Worm (Caenorhabditis elegans) whole organism, L1 larva: ENCODE results near the gene ngn-1.

Source experiments
- C04F5.9 ChIP-seq: sonication (generic microtip); optimal IDR thresholded peaks from 2 replicates; lab custom pipeline; 2016; ENCODE audit warnings: missing genetic modification characterization, missing compliant biosample characterization
- F16B12.6 ChIP-seq: fragments of 150-350 bp; optimal IDR thresholded peaks from 2 replicates; lab custom pipeline; 2014; ENCODE audit warnings: missing biosample characterization, missing genetic modification characterization
- Y116A8C.19 ChIP-seq: sonication (generic microtip); optimal IDR thresholded peaks from 2 replicates; lab custom pipeline; 2016; ENCODE audit warnings: missing compliant biosample characterization, missing genetic modification characterization, borderline replicate concordance
- aha-1 ChIP-seq: fragments of 150-350 bp; optimal IDR thresholded peaks from 2 replicates; lab custom pipeline; 2014; ENCODE audit warnings: missing biosample characterization, missing genetic modification characterization
- alr-1 ChIP-seq: fragments of 200-800 bp; sonication (Bioruptor generic); optimal IDR thresholded peaks from 2 replicates; lab custom pipeline; 2018; ENCODE audit warnings: borderline replicate concordance, mild to moderate bottlenecking, missing genetic modification characterization, missing compliant biosample characterization
- aly-2 ChIP-seq: fragments of 150-350 bp; optimal IDR thresholded peaks from 2 replicates; lab custom pipeline; 2014; ENCODE audit warnings: missing biosample characterization, missing genetic modification characterization
- ama-1 ChIP-seq: fragments of 150-350 bp; optimal IDR thresholded peaks from 2 replicates; lab custom pipeline; 2014
- ceh-63 ChIP-seq: fragments of 200-800 bp; sonication (Bioruptor generic); optimal IDR thresholded peaks from 2 replicates; lab custom pipeline; 2018; ENCODE audit warnings: mild to moderate bottlenecking, missing genetic modification characterization, missing compliant biosample characterization
- ceh-90 ChIP-seq: sonication (generic microtip); optimal IDR thresholded peaks from 2 replicates; lab custom pipeline; 2016; ENCODE audit warnings: missing genetic modification characterization, missing compliant biosample characterization
- ces-1 ChIP-seq: fragments of 150-350 bp; optimal IDR thresholded peaks from 2 replicates; lab custom pipeline; 2014; ENCODE audit warnings: missing biosample characterization, missing genetic modification reagents, missing genetic modification characterization
- dpl-1 ChIP-seq, 3 experiments: fragments of 150-350 bp in 2 of 3; sonication (generic microtip) in 1 of 3; optimal IDR thresholded peaks; 2 replicates each; lab custom pipeline; 2014 to 2017; ENCODE audit warnings: missing biosample characterization in 3 of 3, missing genetic modification characterization in 3 of 3, missing genetic modification reagents in 3 of 3
- dsc-1 ChIP-seq: sonication (generic microtip); optimal IDR thresholded peaks from 2 replicates; lab custom pipeline; 2016; ENCODE audit warnings: mild to moderate bottlenecking, missing genetic modification characterization, missing compliant biosample characterization
- efl-3 ChIP-seq: fragments of 200-800 bp; sonication (Bioruptor generic); optimal IDR thresholded peaks from 2 replicates; lab custom pipeline; 2018; ENCODE audit warnings: mild to moderate bottlenecking, missing genetic modification characterization, missing compliant biosample characterization
- egl-13 ChIP-seq: sonication (generic microtip); optimal IDR thresholded peaks from 2 replicates; lab custom pipeline; 2016; ENCODE audit warnings: missing genotype, missing genetic modification reagents, missing genetic modification characterization, missing compliant biosample characterization
- egl-27 ChIP-seq, 2 experiments: fragments of 150-350 bp in 1 of 2; sonication (generic microtip); optimal IDR thresholded peaks; 3 replicates each; lab custom pipeline; 2017 to 2018; ENCODE audit warnings: missing biosample characterization in 2 of 2, missing genetic modification characterization in 2 of 2, missing genetic modification reagents in 2 of 2
- elt-2 ChIP-seq: sonication (generic microtip); optimal IDR thresholded peaks from 2 replicates; lab custom pipeline; 2016; ENCODE audit warnings: missing genetic modification characterization, mild to moderate bottlenecking, inconsistent platforms, missing compliant biosample characterization, missing genetic modification reagents
- ets-5 ChIP-seq: fragments of 200-800 bp; sonication (Bioruptor generic); IDR thresholded peaks from 2 replicates; pipeline ENCODE4 v1.3.6; 2022; ENCODE audit warnings: missing genetic modification characterization, missing compliant biosample characterization
- fkh-10 ChIP-seq: sonication (generic microtip); optimal IDR thresholded peaks from 2 replicates; lab custom pipeline; 2017; ENCODE audit warnings: missing biosample characterization, missing genetic modification reagents, missing genetic modification characterization
- fkh-8 ChIP-seq: sonication (generic microtip); optimal IDR thresholded peaks from 2 replicates; lab custom pipeline; 2016; ENCODE audit warnings: mild to moderate bottlenecking, missing genetic modification characterization, missing compliant biosample characterization
- irx-1 ChIP-seq: sonication (generic microtip); optimal IDR thresholded peaks from 2 replicates; lab custom pipeline; 2016; ENCODE audit warnings: missing genetic modification characterization, missing compliant biosample characterization
- lin-13 ChIP-seq: fragments of 150-350 bp; optimal IDR thresholded peaks from 2 replicates; lab custom pipeline; 2014; ENCODE audit warnings: missing biosample characterization, missing genetic modification reagents, missing genetic modification characterization
- lin-35 ChIP-seq, 2 experiments: fragments of 150-350 bp; optimal IDR thresholded peaks; 2 replicates each; lab custom pipeline; 2014; ENCODE audit warnings: missing biosample characterization in 2 of 2, missing genetic modification characterization in 2 of 2, missing genetic modification reagents in 2 of 2
- lin-39 ChIP-seq: fragments of 150-350 bp; optimal IDR thresholded peaks from 2 replicates; lab custom pipeline; 2014; ENCODE audit warnings: missing biosample characterization, missing genetic modification reagents, missing genetic modification characterization
- lir-3 ChIP-seq: sonication (generic microtip); optimal IDR thresholded peaks from 2 replicates; lab custom pipeline; 2016; ENCODE audit warnings: mild to moderate bottlenecking, missing genetic modification characterization, moderate library complexity, missing compliant biosample characterization; ENCODE audit not compliant: poor library complexity
- mdl-1 ChIP-seq, 2 experiments: fragments of 150-350 bp; optimal IDR thresholded peaks; 2 replicates each; lab custom pipeline; 2014 to 2017; ENCODE audit warnings: missing biosample characterization in 2 of 2, missing genetic modification characterization in 2 of 2, inconsistent platforms in 1 of 2
- mep-1 ChIP-seq: fragments of 150-350 bp; optimal IDR thresholded peaks from 2 replicates; lab custom pipeline; 2014; ENCODE audit warnings: missing biosample characterization, missing genetic modification characterization
- nhr-12 ChIP-seq: sonication (generic microtip); optimal IDR thresholded peaks from 2 replicates; lab custom pipeline; 2017; ENCODE audit warnings: missing biosample characterization, missing genetic modification characterization
- nhr-19 ChIP-seq: fragments of 200-800 bp; sonication (Bioruptor generic); conservative IDR thresholded peaks from 2 replicates; pipeline ENCODE4 v1.3.6; 2022; ENCODE audit warnings: missing genetic modification characterization, missing compliant biosample characterization
- nhr-20 ChIP-seq: sonication (generic microtip); optimal IDR thresholded peaks from 2 replicates; lab custom pipeline; 2016; ENCODE audit warnings: mild to moderate bottlenecking, missing genetic modification characterization, missing compliant biosample characterization
- nhr-237 ChIP-seq: fragments of 150-350 bp; optimal IDR thresholded peaks from 2 replicates; lab custom pipeline; 2014; ENCODE audit warnings: missing biosample characterization, missing genetic modification characterization
- nhr-28 ChIP-seq: fragments of 150-350 bp; optimal IDR thresholded peaks from 2 replicates; lab custom pipeline; 2014; ENCODE audit warnings: missing biosample characterization, missing genetic modification characterization
- nhr-47 ChIP-seq: sonication (generic microtip); optimal IDR thresholded peaks from 2 replicates; lab custom pipeline; 2016; ENCODE audit warnings: mild to moderate bottlenecking, missing genetic modification characterization, moderate library complexity, missing compliant biosample characterization
- nhr-71 ChIP-seq: sonication (generic microtip); optimal IDR thresholded peaks from 2 replicates; lab custom pipeline; 2016; ENCODE audit warnings: mild to moderate bottlenecking, missing genetic modification characterization, moderate library complexity, missing compliant biosample characterization
- nhr-84 ChIP-seq: sonication (generic microtip); optimal IDR thresholded peaks from 2 replicates; lab custom pipeline; 2017; ENCODE audit warnings: missing biosample characterization, missing genetic modification characterization
- pag-3 ChIP-seq: sonication (generic microtip); optimal IDR thresholded peaks from 2 replicates; lab custom pipeline; 2017; ENCODE audit warnings: missing genetic modification characterization, mild to moderate bottlenecking, missing compliant biosample characterization, antibody characterized with exemption, borderline replicate concordance; ENCODE audit not compliant: insufficient read depth
- rnt-1 ChIP-seq: sonication (generic microtip); optimal IDR thresholded peaks from 2 replicates; lab custom pipeline; 2016; ENCODE audit warnings: mild to moderate bottlenecking, missing genetic modification characterization, moderate library complexity, missing compliant biosample characterization
- skn-1 ChIP-seq: fragments of 150-350 bp; optimal IDR thresholded peaks from 2 replicates; lab custom pipeline; 2014; ENCODE audit warnings: missing biosample characterization, missing genetic modification characterization
- snpc-4 ChIP-seq: fragments of 150-350 bp; optimal IDR thresholded peaks from 2 replicates; lab custom pipeline; 2014; ENCODE audit warnings: missing biosample characterization, missing genetic modification characterization
- snu-23 ChIP-seq: sonication (generic microtip); optimal IDR thresholded peaks from 2 replicates; lab custom pipeline; 2016; ENCODE audit warnings: missing genetic modification characterization, missing compliant biosample characterization
- sox-4 ChIP-seq: sonication (generic microtip); optimal IDR thresholded peaks from 2 replicates; lab custom pipeline; 2016; ENCODE audit warnings: missing genetic modification characterization, missing compliant biosample characterization
- sup-37 ChIP-seq: fragments of 200-800 bp; sonication (Bioruptor generic); optimal IDR thresholded peaks from 2 replicates; lab custom pipeline; 2018; ENCODE audit warnings: mild to moderate bottlenecking, missing genetic modification characterization, missing compliant biosample characterization
- swsn-7 ChIP-seq: sonication (generic microtip); optimal IDR thresholded peaks from 2 replicates; lab custom pipeline; 2016; ENCODE audit warnings: missing genetic modification characterization, missing compliant biosample characterization
- tbx-2 ChIP-seq: sonication (generic microtip); optimal IDR thresholded peaks from 2 replicates; lab custom pipeline; 2016; ENCODE audit warnings: missing genetic modification characterization, missing compliant biosample characterization
- unc-130 ChIP-seq: fragments of 150-350 bp; optimal IDR thresholded peaks from 2 replicates; lab custom pipeline; 2017; ENCODE audit warnings: missing biosample characterization, missing genetic modification characterization, inconsistent platforms
- unc-62 ChIP-seq: fragments of 150-350 bp; optimal IDR thresholded peaks from 2 replicates; lab custom pipeline; 2014; ENCODE audit warnings: missing biosample characterization, missing genetic modification reagents, missing genetic modification characterization
- unc-86 ChIP-seq: sonication (generic microtip); optimal IDR thresholded peaks from 2 replicates; lab custom pipeline; 2016; ENCODE audit warnings: missing genetic modification characterization, missing compliant biosample characterization
- vab-15 ChIP-seq: sonication (generic microtip); optimal IDR thresholded peaks from 2 replicates; lab custom pipeline; 2017; ENCODE audit warnings: missing genotype, mild to moderate bottlenecking, missing genetic modification characterization, missing compliant biosample characterization
- zag-1 ChIP-seq: fragments of 150-350 bp; optimal IDR thresholded peaks from 2 replicates; lab custom pipeline; 2014; ENCODE audit warnings: missing biosample characterization, missing genetic modification characterization
- zip-4 ChIP-seq: fragments of 200-800 bp; sonication (Bioruptor generic); optimal IDR thresholded peaks from 2 replicates; lab custom pipeline; 2018; ENCODE audit warnings: mild to moderate bottlenecking, missing genetic modification characterization, moderate library complexity, missing compliant biosample characterization
- ztf-11 ChIP-seq, 2 experiments: sonication (generic microtip); optimal IDR thresholded peaks; 2 replicates each; lab custom pipeline; 2016 to 2017; ENCODE audit warnings: missing genetic modification characterization in 2 of 2, missing biosample characterization in 1 of 2, missing compliant biosample characterization in 1 of 2
- ztf-4 ChIP-seq: fragments of 150-350 bp; optimal IDR thresholded peaks from 2 replicates; lab custom pipeline; 2014; ENCODE audit warnings: missing biosample characterization, missing genetic modification characterization

The ngn-1 gene

DNA sequence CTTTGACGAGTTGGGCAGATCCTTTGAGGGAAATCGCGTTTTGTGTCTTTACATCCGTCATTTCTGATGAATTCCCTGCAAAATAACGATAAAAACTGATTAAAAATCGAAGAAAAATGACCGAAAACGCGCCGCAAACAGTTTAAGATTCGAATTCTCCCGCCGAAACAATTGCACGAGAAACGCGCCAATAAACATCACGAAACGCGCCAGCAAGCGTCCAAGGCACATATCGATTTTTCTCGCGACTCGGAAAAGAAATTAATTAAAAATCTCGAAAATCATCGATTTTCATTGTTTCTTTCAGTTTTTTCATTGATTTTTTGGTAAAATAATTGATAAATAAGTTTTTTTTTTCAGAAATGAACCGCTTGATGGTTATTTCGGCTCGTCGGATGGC is 12.9 kb upstream of the ngn-1 start, which contains the start of the genes mdf-2 and nduv-3 (continued):
- peak in 1 of 2 experiments; percentile 69 for TF ChIP-seq mdl-1 (tag; optimal IDR thresholded peaks at IDR 0.05; lab: Kevin White, UChicago)
- no peak for TF ChIP-seq egl-27 (tag; optimal IDR thresholded peaks at IDR 0.05; lab: Kevin White, UChicago)
- TF ChIP-seq snu-23 = peak; percentile 85
- no peak for TF ChIP-seq nhr-84 (tag; lab: Kevin White, UChicago)
- no peak for TF ChIP-seq pag-3
- no peak for TF ChIP-seq zag-1 (tag; lab: Kevin White, UChicago)
- TF ChIP-seq ces-1 (GFP tag; lab: Kevin White, UChicago) = no peak
- TF ChIP-seq nhr-237 (tag; lab: Kevin White, UChicago) = peak; percentile 26
- peak; percentile 62 for TF ChIP-seq sox-4 (tag; lab: Kevin White, UChicago)
- peak; percentile 82 for TF ChIP-seq unc-86 (tag; lab: Kevin White, UChicago)
- TF ChIP-seq dsc-1 = peak; percentile 86
- TF ChIP-seq nhr-19 (GFP tag; lab: Robert Waterston, UW) = peak; percentile 77
- TF ChIP-seq ama-1 (lab: Kevin White, UChicago) = no peak
- TF ChIP-seq fkh-8 = peak; percentile 72
- TF ChIP-seq irx-1 (tag; lab: Kevin White, UChicago) = peak; percentile 73
- peak; percentile 3 for TF ChIP-seq elt-2 (tag; lab: Kevin White, UChicago)
- peak; percentile 66 for TF ChIP-seq skn-1 (tag; lab: Kevin White, UChicago)
- TF ChIP-seq alr-1 (tag; lab: Kevin White, UChicago) = no peak
- TF ChIP-seq lin-35 (GFP tag; optimal IDR thresholded peaks at IDR 0.05; lab: Kevin White, UChicago) = peak; percentile 91 to 96
- peak; percentile 39 for TF ChIP-seq fkh-10
- TF ChIP-seq Y116A8C.19 (tag; lab: Kevin White, UChicago) = no peak
- no peak for TF ChIP-seq lir-3 (tag; lab: Kevin White, UChicago)
- TF ChIP-seq snpc-4 = peak; percentile 69
- peak; percentile 89 for TF ChIP-seq nhr-71
- TF ChIP-seq vab-15 (tag; lab: Kevin White, UChicago) = no peak
- peak; percentile 21 for TF ChIP-seq ceh-90 (tag; lab: Kevin White, UChicago)
- TF ChIP-seq zip-4 (GFP tag; lab: Kevin White, UChicago) = peak; percentile 53
- TF ChIP-seq lin-13 (GFP tag; lab: Kevin White, UChicago) = peak; percentile 80
- no peak for TF ChIP-seq ceh-63 (GFP tag; lab: Kevin White, UChicago)
- TF ChIP-seq ets-5 (GFP tag; lab: Robert Waterston, UW) = no peak
- peak; percentile 96 for TF ChIP-seq mep-1 (tag; lab: Kevin White, UChicago)
- TF ChIP-seq aly-2 (tag; lab: Kevin White, UChicago) = peak; percentile 45
- no peak for TF ChIP-seq unc-62 (GFP tag; lab: Kevin White, UChicago)
- peak; percentile 73 for TF ChIP-seq nhr-20 (tag; lab: Kevin White, UChicago)
- TF ChIP-seq tbx-2 = peak; percentile 89
- TF ChIP-seq ztf-4 (tag; lab: Kevin White, UChicago) = peak; percentile 54
- TF ChIP-seq efl-3 = no peak
- peak; percentile 91 for TF ChIP-seq nhr-47 (tag; lab: Kevin White, UChicago)
- peak; percentile 58 for TF ChIP-seq F16B12.6
- peak; percentile 55 for TF ChIP-seq egl-13
- TF ChIP-seq, all 84 proteins: peak for 57

DNA sequence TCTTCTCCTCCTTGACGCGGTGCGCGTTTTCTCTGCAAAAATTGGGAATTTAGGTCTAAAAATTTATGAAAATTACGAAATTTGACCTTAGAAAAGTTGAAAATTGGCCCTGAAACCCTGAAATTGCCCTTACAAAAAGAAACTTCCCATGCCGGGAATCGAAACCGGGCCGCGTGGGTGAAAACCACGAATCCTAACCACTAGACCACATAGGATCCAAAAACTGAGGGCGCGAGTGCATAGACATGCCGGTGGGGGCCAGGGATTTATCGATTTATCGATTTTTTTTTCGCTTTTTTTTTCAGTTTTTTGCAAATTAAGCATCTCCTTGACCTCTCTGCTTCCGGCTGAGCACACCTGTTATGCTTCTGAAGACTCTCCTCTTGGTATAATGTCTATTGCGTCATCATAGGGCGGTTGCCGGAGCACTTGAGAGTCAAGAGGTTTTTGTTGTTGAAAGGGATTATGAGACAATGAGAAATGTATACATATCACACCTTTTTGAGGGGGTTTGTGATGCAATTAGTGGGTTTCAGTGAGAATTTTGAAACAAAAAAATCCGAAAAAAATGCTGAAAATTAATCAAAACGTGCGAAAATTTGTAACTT is 11.7 kb upstream of the ngn-1 start:
- TF ChIP-seq rnt-1 (tag; lab: Kevin White, UChicago) (peak; percentile 40), sup-37 (GFP tag; lab: Kevin White, UChicago) (no peak), nhr-237 (tag; lab: Kevin White, UChicago) (no peak), F16B12.6 (no peak), nhr-28 (tag; lab: Kevin White, UChicago) (no peak), nhr-71 (no peak), aly-2 (tag; lab: Kevin White, UChicago) (no peak), dpl-1 (GFP tag; optimal IDR thresholded peaks at IDR 0.05; lab: Kevin White, UChicago) (peak; percentile 16 to 32 (median 31)), unc-130 (tag; lab: Kevin White, UChicago) (no peak), ets-5 (GFP tag; lab: Robert Waterston, UW) (no peak), swsn-7 (tag; lab: Kevin White, UChicago) (peak; percentile 43), elt-2 (tag; lab: Kevin White, UChicago) (no peak), lin-35 (GFP tag; optimal IDR thresholded peaks at IDR 0.05; lab: Kevin White, UChicago) (peak in 1 of 2 experiments; percentile 56), zip-4 (GFP tag; lab: Kevin White, UChicago) (peak; percentile 8), skn-1 (tag; lab: Kevin White, UChicago) (peak; percentile 29), ces-1 (GFP tag; lab: Kevin White, UChicago) (no peak), sox-4 (tag; lab: Kevin White, UChicago) (no peak), ztf-11 (tag; optimal IDR thresholded peaks at IDR 0.05; lab: Kevin White, UChicago) (no peak), C04F5.9 (tag; lab: Kevin White, UChicago) (no peak), nhr-12 (no peak), aha-1 (tag; lab: Kevin White, UChicago) (no peak), lin-39 (tag; lab: Kevin White, UChicago) (no peak)
